ENCODE assay signal across 4 fruit fly cellular contexts in the genomic region with DNA sequence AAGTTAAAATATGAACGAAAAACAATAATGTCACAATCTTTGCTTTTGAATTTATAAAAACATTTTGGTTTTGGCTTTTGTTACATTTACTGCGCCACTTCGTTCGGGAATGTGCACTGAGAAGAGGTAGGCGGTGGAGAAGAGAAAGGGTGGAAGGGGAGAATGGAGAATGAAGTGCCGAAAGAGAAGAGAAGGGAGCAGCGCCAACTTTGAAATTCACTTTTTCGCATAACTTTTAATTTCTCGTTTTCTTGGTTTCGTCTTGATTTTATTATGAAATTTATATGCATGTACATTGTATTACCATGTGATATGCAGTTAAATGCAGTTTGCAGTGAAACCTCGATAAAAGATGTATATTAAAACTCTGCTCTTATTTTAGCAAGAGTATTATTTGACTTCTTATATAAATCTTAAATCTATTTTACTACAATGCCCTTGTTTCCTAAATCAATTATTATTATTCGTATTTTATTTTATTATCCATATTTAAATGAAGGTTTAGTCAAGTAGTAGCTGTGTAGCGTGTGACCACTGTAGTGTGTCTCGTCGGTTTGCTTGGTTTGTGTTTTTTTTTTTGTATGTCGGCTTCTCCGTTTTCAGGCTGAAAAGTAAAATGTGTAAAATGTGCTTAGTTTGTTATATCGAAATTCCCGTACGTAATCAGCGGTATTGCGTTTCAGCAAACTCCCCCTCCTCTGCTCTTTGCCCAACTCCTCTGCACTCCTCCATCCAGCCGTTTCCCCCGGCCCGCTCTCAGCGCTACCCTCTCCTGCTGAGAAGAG.
A peak's percentile ranks its signal among the peaks of the same experiment; 100 is the strongest.
TF ChIP-seq lines count a peak whose summit lies in the region.

No protein-coding gene starts in this region.

TF ChIP-seq in whole organism, embryonic, 481 proteins besides CTCF, POLR2A, EP300 and RAD21 (continued from another document and continues in another):
- TF ChIP-seq CG8924 (tag; optimal IDR thresholded peaks at IDR 0.05; lab: Kevin White, UChicago) (no peak), nau (GFP tag; optimal IDR thresholded peaks at IDR 0.05; lab: Kevin White, UChicago) (no peak), CG11504 (tag; optimal IDR thresholded peaks at IDR 0.05; lab: Kevin White, UChicago) (peak; percentile 38), CG6683 (GFP tag; optimal IDR thresholded peaks at IDR 0.05; lab: Kevin White, UChicago) (no peak), Six4 (GFP tag; optimal IDR thresholded peaks at IDR 0.05; lab: Kevin White, UChicago) (no peak), Stat92E (GFP tag; optimal IDR thresholded peaks at IDR 0.05; lab: Kevin White, UChicago) (no peak), CG17829 (tag; optimal IDR thresholded peaks at IDR 0.05; lab: Kevin White, UChicago) (peak; percentile 13), Trl (optimal IDR thresholded peaks at IDR 0.05; lab: Kevin White, UChicago) (peak in 1 of 2 experiments; percentile 33), Trl (GFP tag; optimal IDR thresholded peaks at IDR 0.05; lab: Kevin White, UChicago) (no peak), Sox102F (GFP tag; optimal IDR thresholded peaks at IDR 0.05; lab: Kevin White, UChicago) (peak; percentile 37), row (GFP tag; IDR thresholded peaks at IDR 0.05; lab: Robert Waterston, UW) (peak; percentile 58), sc (optimal IDR thresholded peaks at IDR 0.05; lab: Kevin White, UChicago) (no peak), sc (GFP tag; optimal IDR thresholded peaks at IDR 0.05; lab: Kevin White, UChicago) (no peak), kah (GFP tag; optimal IDR thresholded peaks at IDR 0.05; lab: Kevin White, UChicago) (no peak), ken (GFP tag; IDR thresholded peaks at IDR 0.05; lab: Robert Waterston, UW) (0 out of 3 replicates have a peak, but pooled peaks have one; percentile 39), CG15696 (tag; optimal IDR thresholded peaks at IDR 0.05; lab: Kevin White, UChicago) (peak; percentile 45), dmrt11E (tag; optimal IDR thresholded peaks at IDR 0.05; lab: Kevin White, UChicago) (peak; percentile 50), Side (GFP tag; optimal IDR thresholded peaks at IDR 0.05; lab: Kevin White, UChicago) (no peak), Xrp1 (GFP tag; IDR thresholded peaks at IDR 0.05; lab: Robert Waterston, UW) (peak; percentile 37; the same call in 1 of the 2 replicates), CG9727 (GFP tag; optimal IDR thresholded peaks at IDR 0.05; lab: Kevin White, UChicago) (peak; percentile 24), Sox100B (GFP tag; optimal IDR thresholded peaks at IDR 0.05; lab: Kevin White, UChicago) (no peak), hbn (GFP tag; IDR thresholded peaks at IDR 0.05; lab: Robert Waterston, UW; ENCODE audit: partially characterized antibody) (no peak), CG7839 (tag; optimal IDR thresholded peaks at IDR 0.05; lab: Kevin White, UChicago) (peak; percentile 36), mam (GFP tag; optimal IDR thresholded peaks at IDR 0.05; lab: Kevin White, UChicago) (no peak), lola (GFP tag; optimal IDR thresholded peaks at IDR 0.05; lab: Kevin White, UChicago) (peak in 1 of 3 experiments; percentile 13), Drgx (GFP tag; IDR thresholded peaks at IDR 0.05; lab: Robert Waterston, UW) (peak; percentile 62), Blimp-1 (GFP tag; optimal IDR thresholded peaks at IDR 0.05; lab: Kevin White, UChicago) (peak; percentile 26), MTF-1 (GFP tag; optimal IDR thresholded peaks at IDR 0.05; lab: Kevin White, UChicago; ENCODE audit: borderline replicate concordance) (no peak), chinmo (GFP tag; IDR thresholded peaks at IDR 0.05; lab: Robert Waterston, UW; ENCODE audit: partially characterized antibody) (no peak)

TF ChIP-seq in whole organism, prepupa, 60 proteins besides CTCF, POLR2A, EP300 and RAD21 (continued from another document and continues in another):
- TF ChIP-seq CG6792 (GFP tag; optimal IDR thresholded peaks at IDR 0.05; lab: Kevin White, UChicago) (peak; percentile 45), Hr39 (GFP tag; optimal IDR thresholded peaks at IDR 0.05; lab: Kevin White, UChicago) (no peak), Sox102F (GFP tag; optimal IDR thresholded peaks at IDR 0.05; lab: Kevin White, UChicago) (peak; percentile 47), vri (GFP tag; optimal IDR thresholded peaks at IDR 0.05; lab: Kevin White, UChicago) (no peak), dsx (GFP tag; optimal IDR thresholded peaks at IDR 0.05; lab: Kevin White, UChicago; ENCODE audit: poor library complexity, severe bottlenecking) (peak; percentile 51), fd85E (GFP tag; optimal IDR thresholded peaks at IDR 0.05; lab: Kevin White, UChicago) (no peak), CG16779 (tag; optimal IDR thresholded peaks at IDR 0.05; lab: Kevin White, UChicago) (no peak), achi (GFP tag; optimal IDR thresholded peaks at IDR 0.05; lab: Kevin White, UChicago) (peak; percentile 54), salr (GFP tag; optimal IDR thresholded peaks at IDR 0.05; lab: Kevin White, UChicago) (peak in 1 of 2 experiments; percentile 48), CG34406 (GFP tag; optimal IDR thresholded peaks at IDR 0.05; lab: Kevin White, UChicago) (peak; percentile 77), Lpt (GFP tag; optimal IDR thresholded peaks at IDR 0.05; lab: Kevin White, UChicago) (no peak), topi (GFP tag; optimal IDR thresholded peaks at IDR 0.05; lab: Kevin White, UChicago) (peak; percentile 66), CG11902 (GFP tag; optimal IDR thresholded peaks at IDR 0.05; lab: Kevin White, UChicago) (peak; percentile 37), CG1621 (tag; optimal IDR thresholded peaks at IDR 0.05; lab: Kevin White, UChicago) (no peak), Hr38 (GFP tag; optimal IDR thresholded peaks at IDR 0.05; lab: Kevin White, UChicago) (no peak), Sox14 (GFP tag; optimal IDR thresholded peaks at IDR 0.05; lab: Kevin White, UChicago) (peak; percentile 22), CG15336 (GFP tag; IDR thresholded peaks at IDR 0.05; lab: Robert Waterston, UW) (peak; percentile 62), eg (GFP tag; IDR thresholded peaks at IDR 0.05; lab: Robert Waterston, UW) (peak; percentile 52; the same call in 1 of the 3 replicates), spab (GFP tag; optimal IDR thresholded peaks at IDR 0.05; lab: Kevin White, UChicago) (peak; percentile 36), CG9139 (GFP tag; optimal IDR thresholded peaks at IDR 0.05; lab: Kevin White, UChicago) (no peak), CG6808 (GFP tag; optimal IDR thresholded peaks at IDR 0.05; lab: Kevin White, UChicago) (peak; percentile 47), fkh (GFP tag; optimal IDR thresholded peaks at IDR 0.05; lab: Kevin White, UChicago) (no peak), Eip75B (GFP tag; optimal IDR thresholded peaks at IDR 0.05; lab: Kevin White, UChicago) (peak; percentile 21), CG7368 (GFP tag; optimal IDR thresholded peaks at IDR 0.05; lab: Kevin White, UChicago) (peak; percentile 37), acj6 (GFP tag; optimal IDR thresholded peaks at IDR 0.05; lab: Kevin White, UChicago) (peak; percentile 68), CG8632 (GFP tag; optimal IDR thresholded peaks at IDR 0.05; lab: Kevin White, UChicago) (peak; percentile 69), svp (GFP tag; lab: Kevin White, UChicago) (peak; percentile 77), CG8319 (GFP tag; optimal IDR thresholded peaks at IDR 0.05; lab: Kevin White, UChicago) (peak; percentile 53), Sox15 (GFP tag; optimal IDR thresholded peaks at IDR 0.05; lab: Kevin White, UChicago) (peak; percentile 6), Met (GFP tag; optimal IDR thresholded peaks at IDR 0.05; lab: Kevin White, UChicago) (peak; percentile 71), CG32006 (GFP tag; optimal IDR thresholded peaks at IDR 0.05; lab: Kevin White, UChicago) (peak; percentile 64), Smox (GFP tag; optimal IDR thresholded peaks at IDR 0.05; lab: Kevin White, UChicago) (peak; percentile 64)

TF ChIP-seq in whole organism, pupa, 21 proteins besides CTCF, POLR2A, EP300 and RAD21 (continued from another document):
- TF ChIP-seq CG32121 (GFP tag; IDR thresholded peaks at IDR 0.05; lab: Robert Waterston, UW), result peak; percentile 47; the same call in 1 of the 2 replicates

TF ChIP-seq in whole organism, wandering third instar larva, 38 proteins besides CTCF, POLR2A, EP300 and RAD21 (continued from another document):
- TF ChIP-seq Rel (GFP tag; optimal IDR thresholded peaks at IDR 0.05; lab: Kevin White, UChicago), result no peak
- TF ChIP-seq Rel (tag; optimal IDR thresholded peaks at IDR 0.05; lab: Kevin White, UChicago), result no peak
- no peak for TF ChIP-seq Dfd (GFP tag; optimal IDR thresholded peaks at IDR 0.05; lab: Kevin White, UChicago)
- no peak for TF ChIP-seq sage (GFP tag; optimal IDR thresholded peaks at IDR 0.05; lab: Kevin White, UChicago)
- no peak for TF ChIP-seq usp (GFP tag; optimal IDR thresholded peaks at IDR 0.05; lab: Kevin White, UChicago)
- no peak for TF ChIP-seq CG32264 (GFP tag; optimal IDR thresholded peaks at IDR 0.05; lab: Kevin White, UChicago)
- no peak for TF ChIP-seq jim (GFP tag; optimal IDR thresholded peaks at IDR 0.05; lab: Kevin White, UChicago)
- TF ChIP-seq foxo (GFP tag; optimal IDR thresholded peaks at IDR 0.05; lab: Kevin White, UChicago), result peak in 1 of 2 experiments; percentile 72
- TF ChIP-seq pan (optimal IDR thresholded peaks at IDR 0.05; lab: Kevin White, UChicago), result no peak
- TF ChIP-seq Vsx2 (GFP tag; optimal IDR thresholded peaks at IDR 0.05; lab: Kevin White, UChicago; ENCODE audit: partially characterized antibody), result no peak
- TF ChIP-seq CG9705 (GFP tag; optimal IDR thresholded peaks at IDR 0.05; lab: Kevin White, UChicago), result no peak
- TF ChIP-seq h (GFP tag; optimal IDR thresholded peaks at IDR 0.05; lab: Kevin White, UChicago), result peak; percentile 50
